Worm (Caenorhabditis elegans): Measurements from ENCODE around the gene abf-4.
A peak's percentile ranks its signal among the peaks of the same experiment; 100 is the strongest.

abf-4 gene

ce11 chrV:20545742-20546141 is 12.4 kb downstream of the abf-4 start:
- no peak for TF ChIP-seq akir-1 (GFP tag; optimal IDR thresholded peaks at IDR 0.05)
- no peak for TF ChIP-seq tbp1 (GFP tag; optimal IDR thresholded peaks at IDR 0.05)
- no peak for TF ChIP-seq Y95B8A.8 (GFP tag; IDR thresholded peaks at IDR 0.05)
- TF ChIP-seq attf-5 (GFP tag; optimal IDR thresholded peaks at IDR 0.05) = no peak
- TF ChIP-seq K11D2.4 (GFP tag; IDR thresholded peaks at IDR 0.05) = no peak
- no peak for TF ChIP-seq rcor-1 (GFP tag; IDR thresholded peaks at IDR 0.05)
- TF ChIP-seq hmg-20 (GFP tag; IDR thresholded peaks at IDR 0.05) = no peak
- no peak for TF ChIP-seq efl-1 (GFP tag; optimal IDR thresholded peaks at IDR 0.05)
- no peak for TF ChIP-seq atf-7 (tag; optimal IDR thresholded peaks at IDR 0.05)

- peak; percentile 72 for TF ChIP-seq hmg-1.2 (GFP tag; IDR thresholded peaks at IDR 0.05)
- no peak for TF ChIP-seq F22D6.2 (tag; optimal IDR thresholded peaks at IDR 0.05)
- TF ChIP-seq mcd-1 (GFP tag; IDR thresholded peaks at IDR 0.05) = no peak
- no peak for TF ChIP-seq hmg-20 (GFP tag; IDR thresholded peaks at IDR 0.05)
These were observed 13.6 kb downstream of the abf-4 start for ce11 chrV:20544610-20545009.

- no peak for TF ChIP-seq C17E4.6 (GFP tag; IDR thresholded peaks at IDR 0.05)
- TF ChIP-seq rcor-1 (GFP tag; IDR thresholded peaks at IDR 0.05) = no peak
- TF ChIP-seq mcd-1 (GFP tag; IDR thresholded peaks at IDR 0.05) = no peak
These were observed 14.1 kb downstream of the abf-4 start, which contains the start of gene slc-36.3 for ce11 chrV:20544092-20544491. Gene slc-36.3 (minus strand): TSS chrV:20544192.

DNA sequence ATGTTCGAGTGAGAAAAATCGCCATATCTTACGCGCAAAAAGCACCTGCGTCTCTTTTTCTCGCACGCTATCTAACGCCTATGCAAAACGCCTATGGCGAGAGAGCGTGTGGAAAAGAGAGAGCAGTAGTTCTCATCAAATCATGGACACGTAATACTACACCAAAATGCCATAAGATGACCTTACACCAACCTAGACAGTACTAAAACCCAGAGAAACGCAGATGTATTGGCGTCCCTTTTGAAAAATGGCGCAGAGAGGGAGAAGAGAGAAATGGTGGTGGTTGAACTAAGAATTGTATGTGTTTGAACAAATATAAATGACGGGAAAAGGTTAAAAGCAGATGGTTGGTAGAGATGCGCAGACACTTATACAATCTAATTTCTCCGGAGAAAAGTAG is 19.1 kb downstream of the abf-4 start, which contains the start of gene Y38H6C.16:
Y38H6C.16 (minus strand) TSS at position 293 of the 400 bp plus-strand sequence.
- TF ChIP-seq Y56A3A.18 (GFP tag; IDR thresholded peaks at IDR 0.05) (no peak), hmg-1.2 (GFP tag; IDR thresholded peaks at IDR 0.05) (peak; percentile 85), ekl-4 (GFP tag; IDR thresholded peaks at IDR 0.05) (no peak), B0035.1 (tag; optimal IDR thresholded peaks at IDR 0.05) (no peak)

- TF ChIP-seq lsy-27 (tag; optimal IDR thresholded peaks at IDR 0.05; ENCODE audit: borderline replicate concordance, insufficient read depth) (no peak), B0019.2 (GFP tag; conservative IDR thresholded peaks at IDR 0.05) (no peak), B0035.1 (tag; optimal IDR thresholded peaks at IDR 0.05) (no peak), nhr-90 (tag; optimal IDR thresholded peaks at IDR 0.05) (no peak)
These were observed 22.0 kb downstream of the abf-4 start, which contains the start of gene Y38H6C.15 for ce11 chrV:20536208-20536607. Gene Y38H6C.15 (minus strand): TSS chrV:20536308.

ce11 chrV:20534072-20534471 is 24.1 kb downstream of the abf-4 start, which contains the start of gene famh-161:
Gene famh-161 (minus strand): TSS chrV:20534172.
- TF ChIP-seq aptf-3 (GFP tag; IDR thresholded peaks at IDR 0.05) = no peak
- TF ChIP-seq K12H6.12 (tag; optimal IDR thresholded peaks at IDR 0.05) = no peak
- no peak for TF ChIP-seq rcor-1 (GFP tag; IDR thresholded peaks at IDR 0.05)
- TF ChIP-seq Y67H2A.10 (GFP tag; conservative IDR thresholded peaks at IDR 0.05) = no peak
- no peak for TF ChIP-seq nhr-80 (tag; optimal IDR thresholded peaks at IDR 0.05)
- no peak for TF ChIP-seq F37B4.10 (GFP tag; IDR thresholded peaks at IDR 0.05)
- TF ChIP-seq mxl-1 (tag; optimal IDR thresholded peaks at IDR 0.05) = no peak
- no peak for TF ChIP-seq ztf-3 (GFP tag; optimal IDR thresholded peaks at IDR 0.05)
- TF ChIP-seq tlf-1 (GFP tag; optimal IDR thresholded peaks at IDR 0.05) = no peak

ce11 chrV:20527493-20527892 is 30.7 kb downstream of the abf-4 start, which contains the start of gene Y38H6C.13:
Gene Y38H6C.13 (plus strand): TSS chrV:20527793.
- TF ChIP-seq ceh-79 (tag; optimal IDR thresholded peaks at IDR 0.05) (no peak), madf-10 (tag; optimal IDR thresholded peaks at IDR 0.05) (no peak), ceh-91 (GFP tag; IDR thresholded peaks at IDR 0.05) (no peak), nhr-90 (tag; optimal IDR thresholded peaks at IDR 0.05) (no peak), zim-3 (tag; optimal IDR thresholded peaks at IDR 0.05) (no peak), lag-1 (GFP tag; IDR thresholded peaks at IDR 0.05) (no peak), unc-62 (GFP tag; optimal IDR thresholded peaks at IDR 0.05) (no peak), F49E8.2 (tag; optimal IDR thresholded peaks at IDR 0.05; ENCODE audit: insufficient read depth) (no peak), K11D2.4 (GFP tag; IDR thresholded peaks at IDR 0.05) (no peak), madf-8 (GFP tag; conservative IDR thresholded peaks at IDR 0.05) (no peak), Y53F4B.3 (GFP tag; IDR thresholded peaks at IDR 0.05) (no peak), lsy-27 (tag; optimal IDR thresholded peaks at IDR 0.05; ENCODE audit: borderline replicate concordance, insufficient read depth) (no peak), B0019.2 (GFP tag; conservative IDR thresholded peaks at IDR 0.05) (no peak), madf-6 (GFP tag; IDR thresholded peaks at IDR 0.05) (no peak), gei-17 (GFP tag; optimal IDR thresholded peaks at IDR 0.05) (no peak), sea-2 (GFP tag; IDR thresholded peaks at IDR 0.05) (no peak), mcd-1 (GFP tag; IDR thresholded peaks at IDR 0.05) (no peak)

All from whole organism, young adult.